Worm (Caenorhabditis elegans): ENCODE results near the gene K10H10.13.

Gene K10H10.13

DNA sequence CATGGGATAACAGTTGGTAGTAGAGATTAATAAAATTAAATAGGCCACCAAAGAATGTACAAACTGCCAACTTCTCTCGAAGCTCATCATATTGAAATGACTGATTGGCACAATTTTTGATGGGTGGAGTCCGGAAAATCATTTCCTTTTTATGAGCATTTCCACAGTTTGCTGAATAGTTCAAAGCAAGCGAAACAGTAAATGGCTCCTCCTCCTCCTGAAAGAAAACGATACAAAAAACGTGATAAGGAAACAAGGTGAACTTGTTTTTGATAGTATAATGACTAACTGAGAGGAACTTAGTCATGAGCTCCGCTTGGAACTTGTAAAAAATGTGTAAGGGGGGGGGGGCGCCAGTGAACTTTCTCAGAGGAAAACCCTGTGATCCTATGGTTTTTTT lies 3.9 kb upstream of the K10H10.13 start, which contains the start of gene K10H10.9:
K10H10.9 (minus strand) TSS at position 101 of the 400 bp plus-strand sequence.
- no peak for TF ChIP-seq gmeb-2 (tag; optimal IDR thresholded peaks at IDR 0.05)
- TF ChIP-seq F13H6.1 (tag; optimal IDR thresholded peaks at IDR 0.05): no peak
- TF ChIP-seq ceh-6 (GFP tag; optimal IDR thresholded peaks at IDR 0.05): no peak
- TF ChIP-seq eyg-1 (tag; optimal IDR thresholded peaks at IDR 0.05): no peak
- TF ChIP-seq K02D7.2 (tag; optimal IDR thresholded peaks at IDR 0.05): no peak
- no peak for TF ChIP-seq ceh-45 (GFP tag; IDR thresholded peaks at IDR 0.05)
- no peak for TF ChIP-seq nhr-232 (tag; optimal IDR thresholded peaks at IDR 0.05)
- TF ChIP-seq ceh-34 (tag; optimal IDR thresholded peaks at IDR 0.05): no peak

DNA sequence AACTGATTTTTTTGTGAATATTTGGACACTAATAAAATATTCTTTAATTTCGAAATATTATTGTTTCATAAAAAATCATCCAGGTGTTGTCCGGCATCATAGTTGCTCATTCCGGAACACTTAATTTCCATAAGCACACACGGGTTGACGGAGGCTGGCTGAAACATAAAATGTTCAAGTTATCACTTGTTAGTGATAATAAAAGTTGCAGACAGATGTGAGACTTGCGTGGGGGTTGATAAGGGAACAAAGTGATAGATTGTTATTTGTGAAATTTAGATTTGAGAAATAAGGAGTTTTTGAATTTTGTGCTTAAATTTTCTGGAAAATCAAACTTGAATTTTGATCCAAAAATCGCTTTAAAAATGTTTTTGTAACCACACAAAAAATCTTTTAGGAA lies 927 bp downstream of the K10H10.13 start:
- TF ChIP-seq sox-2 (GFP tag; IDR thresholded peaks at IDR 0.05): no peak
- peak; percentile 66 for TF ChIP-seq elt-2 (tag; optimal IDR thresholded peaks at IDR 0.05)

DNA sequence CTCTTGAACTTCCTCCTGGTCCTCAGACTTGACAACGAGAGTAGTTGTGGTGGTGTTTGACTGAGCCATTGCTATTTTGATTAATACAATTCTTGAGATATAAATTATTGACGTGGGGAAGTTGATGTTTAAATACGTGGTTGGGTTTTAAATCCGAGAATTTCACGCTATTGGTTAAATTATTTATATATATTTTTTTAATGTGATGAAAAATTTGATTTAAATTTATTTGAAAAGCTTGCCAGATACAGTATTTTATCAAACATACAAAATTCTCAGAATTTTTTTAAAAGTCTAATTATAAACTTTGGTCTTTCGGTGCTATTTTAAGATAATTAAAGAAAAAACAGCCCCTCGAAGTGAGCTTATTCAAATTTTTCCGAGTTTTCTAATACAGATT lies 3.5 kb downstream of the K10H10.13 start, which contains the start of the genes K10H10.7 and K10H10.10:
K10H10.7 (minus strand) TSS at position 101 of the 400 bp plus-strand sequence.
K10H10.10 (plus strand) TSS at position 204 of the 400 bp plus-strand sequence.
- TF ChIP-seq zip-5 (tag; optimal IDR thresholded peaks at IDR 0.05): no peak
- no peak for TF ChIP-seq ceh-9 (tag; optimal IDR thresholded peaks at IDR 0.05)
- no peak for TF ChIP-seq ceh-31 (tag; optimal IDR thresholded peaks at IDR 0.05)
- no peak for TF ChIP-seq unc-55 (GFP tag; optimal IDR thresholded peaks at IDR 0.05)
- TF ChIP-seq pha-4 (tag; optimal IDR thresholded peaks at IDR 0.05): no peak
- no peak for TF ChIP-seq K02D7.2 (tag; optimal IDR thresholded peaks at IDR 0.05)
- no peak for TF ChIP-seq ceh-30 (tag; optimal IDR thresholded peaks at IDR 0.05)
- TF ChIP-seq ceh-18 (tag; optimal IDR thresholded peaks at IDR 0.05): no peak
- TF ChIP-seq hlh-30 (tag; optimal IDR thresholded peaks at IDR 0.05; ENCODE audit: insufficient read depth): no peak

DNA sequence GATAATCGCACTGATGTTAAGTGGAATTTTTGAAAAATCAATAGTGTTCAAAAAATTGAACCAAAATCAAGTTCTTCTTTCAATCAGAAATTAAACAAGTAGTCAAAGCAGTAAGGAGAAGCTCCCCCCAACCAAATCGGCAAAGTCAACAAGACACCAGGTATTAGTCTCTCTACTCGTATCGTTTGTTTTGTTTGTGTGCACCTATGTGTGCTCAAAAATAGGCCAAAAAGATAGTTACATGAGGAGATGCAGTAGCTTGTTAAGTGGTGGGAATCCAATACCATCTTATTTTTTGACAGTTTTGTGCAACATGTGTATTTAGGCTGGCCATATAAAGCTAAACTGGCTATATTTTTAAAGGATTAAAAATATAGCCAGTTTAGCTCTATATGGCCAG lies 4.8 kb downstream of the K10H10.13 start, which contains the start of gene K10H10.12:
K10H10.12 (minus strand) TSS at position 101 of the 400 bp plus-strand sequence.
- no peak for TF ChIP-seq lim-6 (tag; optimal IDR thresholded peaks at IDR 0.05)
- TF ChIP-seq syd-9 (tag; optimal IDR thresholded peaks at IDR 0.05): no peak
- no peak for TF ChIP-seq fkh-10 (GFP tag; optimal IDR thresholded peaks at IDR 0.05)
- no peak for TF ChIP-seq F13H6.1 (tag; optimal IDR thresholded peaks at IDR 0.05)
- TF ChIP-seq hlh-13 (GFP tag; optimal IDR thresholded peaks at IDR 0.05): no peak
- TF ChIP-seq ceh-45 (GFP tag; IDR thresholded peaks at IDR 0.05): no peak

DNA sequence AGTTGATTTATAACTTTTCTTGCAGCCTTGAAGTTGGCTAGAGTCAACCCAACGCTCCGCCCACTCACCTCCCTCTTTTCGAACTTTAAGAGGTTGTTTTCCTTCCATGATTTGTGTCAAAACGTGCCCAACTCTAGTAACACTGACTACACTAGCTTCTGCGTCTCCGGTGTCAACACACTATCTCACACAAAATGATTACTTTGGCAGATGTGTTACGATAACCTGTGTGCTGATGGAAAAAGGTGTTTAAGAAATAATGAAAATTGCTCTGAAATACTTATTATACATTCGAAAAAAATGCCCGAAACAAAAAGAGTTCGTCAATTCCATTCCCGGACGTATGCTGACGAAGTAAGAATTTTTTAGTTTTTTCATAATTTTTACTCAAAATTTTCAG lies 8.1 kb downstream of the K10H10.13 start, which contains the start of gene K10H10.6:
K10H10.6 (plus strand) TSS at position 301 of the 400 bp plus-strand sequence.
- no peak for TF ChIP-seq pat-9 (tag; optimal IDR thresholded peaks at IDR 0.05)
- TF ChIP-seq pax-1 (tag; optimal IDR thresholded peaks at IDR 0.05): no peak
- TF ChIP-seq sox-2 (GFP tag; IDR thresholded peaks at IDR 0.05): no peak
- no peak for TF ChIP-seq pag-3 (tag; optimal IDR thresholded peaks at IDR 0.05; ENCODE audit: borderline replicate concordance)
- TF ChIP-seq unc-3 (GFP tag; conservative IDR thresholded peaks at IDR 0.05): no peak
- no peak for TF ChIP-seq unc-3 (tag; optimal IDR thresholded peaks at IDR 0.05)
- TF ChIP-seq ceh-34 (tag; optimal IDR thresholded peaks at IDR 0.05): no peak
- TF ChIP-seq ceh-14 (tag; optimal IDR thresholded peaks at IDR 0.05): no peak
- no peak for TF ChIP-seq fkh-6 (tag; optimal IDR thresholded peaks at IDR 0.05)
- TF ChIP-seq lim-6 (tag; optimal IDR thresholded peaks at IDR 0.05): no peak
- TF ChIP-seq ttx-3 (tag; optimal IDR thresholded peaks at IDR 0.05): no peak
- TF ChIP-seq C38D4.7 (GFP tag; optimal IDR thresholded peaks at IDR 0.05): no peak
- TF ChIP-seq ceh-31 (tag; optimal IDR thresholded peaks at IDR 0.05): no peak

DNA sequence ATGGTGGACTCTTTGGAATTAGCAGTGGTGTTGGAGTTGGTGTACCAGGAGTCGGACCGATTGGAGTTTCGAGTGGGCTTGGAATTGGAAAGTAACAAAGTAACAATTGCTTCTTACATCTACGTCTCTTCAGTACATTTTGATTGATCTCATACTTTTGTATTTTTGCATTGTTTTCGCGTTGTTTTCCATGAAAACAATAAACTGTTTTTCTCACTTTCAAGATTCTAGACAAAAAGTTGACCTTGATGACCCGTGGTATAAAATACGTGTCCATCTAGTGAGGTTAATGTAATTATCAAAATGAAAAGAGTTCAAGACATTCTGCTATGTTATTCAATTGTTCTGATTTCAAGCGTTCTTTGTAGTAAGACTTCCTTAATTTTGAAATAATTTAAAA lies 9.6 kb downstream of the K10H10.13 start, which contains the start of gene K10H10.5:
K10H10.5 (plus strand) TSS at position 301 of the 400 bp plus-strand sequence.
- TF ChIP-seq ceh-6 (GFP tag; optimal IDR thresholded peaks at IDR 0.05) (no peak), ceh-18 (tag; optimal IDR thresholded peaks at IDR 0.05) (no peak), madf-2 (tag; optimal IDR thresholded peaks at IDR 0.05) (no peak), hlh-15 (tag; optimal IDR thresholded peaks at IDR 0.05) (no peak), fkh-10 (GFP tag; optimal IDR thresholded peaks at IDR 0.05) (no peak), ttx-3 (tag; optimal IDR thresholded peaks at IDR 0.05) (no peak), ztf-16 (tag; optimal IDR thresholded peaks at IDR 0.05) (no peak), dmd-4 (tag; optimal IDR thresholded peaks at IDR 0.05; ENCODE audit: borderline replicate concordance) (no peak), nhr-232 (tag; optimal IDR thresholded peaks at IDR 0.05) (no peak), K02D7.2 (tag; optimal IDR thresholded peaks at IDR 0.05) (no peak), tbx-2 (tag; optimal IDR thresholded peaks at IDR 0.05) (no peak), ceh-30 (tag; optimal IDR thresholded peaks at IDR 0.05) (no peak), ahr-1 (tag; optimal IDR thresholded peaks at IDR 0.05) (no peak), pros-1 (tag; optimal IDR thresholded peaks at IDR 0.05) (no peak), ceh-24 (tag; optimal IDR thresholded peaks at IDR 0.05) (no peak), pqm-1 (tag; optimal IDR thresholded peaks at IDR 0.05) (no peak), ceh-19 (GFP tag; optimal IDR thresholded peaks at IDR 0.05) (no peak), lin-11 (tag; optimal IDR thresholded peaks at IDR 0.05) (no peak)
